Fruit fly (Drosophila melanogaster) whole organism, prepupa: Measurements from ENCODE around the gene spn-F.

Experiments
- Blimp-1 ChIP-seq: fragments of 200-800 bp; sonication (Bioruptor generic); optimal IDR thresholded peaks from 3 replicates; lab custom pipeline; 2017; ENCODE audit warnings: missing biosample characterization, missing genetic modification characterization, mild to moderate bottlenecking, moderate library complexity, missing genetic modification reagents
- CG6854 ChIP-seq: fragments of 200-800 bp; sonication (Bioruptor generic); optimal IDR thresholded peaks from 2 replicates; lab custom pipeline; 2017; ENCODE audit warnings: missing biosample characterization, mild to moderate bottlenecking, missing genetic modification characterization
- CG8319 ChIP-seq: fragments of 200-800 bp; sonication (Bioruptor generic); optimal IDR thresholded peaks from 3 replicates; lab custom pipeline; 2016; ENCODE audit warnings: missing biosample characterization, missing genetic modification characterization
- Gug ChIP-seq: fragments of 200-800 bp; sonication (Bioruptor generic); IDR thresholded peaks from 2 replicates; pipeline ENCODE4 v1.3.6; 2022; ENCODE audit warnings: missing biosample characterization, missing genetic modification characterization
- Hr39 ChIP-seq: fragments of 200-800 bp; sonication (Bioruptor generic); optimal IDR thresholded peaks from 2 replicates; lab custom pipeline; 2016; ENCODE audit warnings: missing biosample characterization, missing genetic modification characterization
- Met ChIP-seq: fragments of 200-800 bp; sonication (Bioruptor generic); optimal IDR thresholded peaks from 3 replicates; lab custom pipeline; 2016; ENCODE audit warnings: missing biosample characterization, missing genetic modification characterization
- Sox15 ChIP-seq: fragments of 200-800 bp; sonication (Bioruptor generic); optimal IDR thresholded peaks from 3 replicates; lab custom pipeline; 2016; ENCODE audit warnings: missing biosample characterization, missing genetic modification characterization
- achi ChIP-seq: fragments of 200-800 bp; sonication (Bioruptor generic); optimal IDR thresholded peaks from 3 replicates; lab custom pipeline; 2016; ENCODE audit warnings: missing biosample characterization, missing genetic modification characterization
- vri ChIP-seq: fragments of 200-800 bp; sonication (Bioruptor generic); optimal IDR thresholded peaks from 3 replicates; lab custom pipeline; 2016; ENCODE audit warnings: missing biosample characterization, mild to moderate bottlenecking, missing genetic modification characterization

- TF ChIP-seq CG6854 (GFP tag; lab: Kevin White, UChicago) (no peak), Hr39 (GFP tag; lab: Kevin White, UChicago) (no peak), Blimp-1 (GFP tag; lab: Kevin White, UChicago) (no peak), vri (GFP tag; lab: Kevin White, UChicago) (no peak), Sox15 (GFP tag; lab: Kevin White, UChicago) (no peak), Met (GFP tag; lab: Kevin White, UChicago) (no peak), Gug (GFP tag; lab: Robert Waterston, UW) (peak; percentile 29; the same call in 1 of the 2 replicates), CG8319 (GFP tag; lab: Kevin White, UChicago) (no peak), achi (peak; percentile 11)
Measured at dm6 chr3R:31243079-31243668, 11.8 kb upstream of the spn-F start.
